Worm (Caenorhabditis elegans) whole organism, early embryonic: ENCODE measurements around the gene F58D12.3.

Experiments used
- aly-1 ChIP-seq: sonication (generic microtip); optimal IDR thresholded peaks from 2 replicates; lab custom pipeline; 2016; ENCODE audit warnings: missing genetic modification characterization, missing compliant biosample characterization
- ama-1 ChIP-seq: fragments of 150-350 bp; optimal IDR thresholded peaks from 2 replicates; lab custom pipeline; 2014
- ets-7 ChIP-seq: sonication (generic microtip); optimal IDR thresholded peaks from 2 replicates; lab custom pipeline; 2016; ENCODE audit warnings: missing genotype, missing genetic modification characterization, missing compliant biosample characterization
- flt-1 ChIP-seq: fragments of 200-800 bp; sonication (Bioruptor generic); IDR thresholded peaks from 2 replicates; pipeline ENCODE4 v1.3.6; 2022; ENCODE audit warnings: missing genetic modification characterization, missing compliant biosample characterization
- hnd-1 ChIP-seq: sonication (generic microtip); optimal IDR thresholded peaks from 2 replicates; lab custom pipeline; 2016; ENCODE audit warnings: missing genetic modification characterization, missing compliant biosample characterization
- tbx-37 ChIP-seq: fragments of 200-800 bp; sonication (Bioruptor generic); conservative IDR thresholded peaks from 2 replicates; pipeline ENCODE4 v1.3.6; 2022; ENCODE audit warnings: missing genetic modification reagents, missing genetic modification characterization, missing compliant biosample characterization

- TF ChIP-seq hnd-1 (tag; lab: Kevin White, UChicago): no peak
- TF ChIP-seq tbx-37 (GFP tag; lab: Robert Waterston, UW): no peak
- TF ChIP-seq flt-1 (GFP tag; lab: Robert Waterston, UW): no peak
- TF ChIP-seq ets-7 (tag; lab: Kevin White, UChicago): no peak
- no peak for TF ChIP-seq ama-1 (lab: Kevin White, UChicago)
- no peak for TF ChIP-seq aly-1 (tag; lab: Kevin White, UChicago)
These were observed 31.4 kb upstream of the F58D12.3 start, which contains the start of gene T08G5.2 for ce11 chrV:14026194-14026593.
